Worm (Caenorhabditis elegans) whole organism, L3 larva: ENCODE measurements around the gene pot-1.

Experiments used
- R02D3.7 ChIP-seq: fragments of 150-350 bp; optimal IDR thresholded peaks from 2 replicates; lab custom pipeline; 2014; ENCODE audit warnings: missing biosample characterization, missing genetic modification characterization
- ZK546.5 ChIP-seq: sonication (generic microtip); optimal IDR thresholded peaks from 2 replicates; lab custom pipeline; 2017; ENCODE audit warnings: missing biosample characterization, missing genetic modification characterization
- aly-2 ChIP-seq: fragments of 150-350 bp; optimal IDR thresholded peaks from 2 replicates; lab custom pipeline; 2014; ENCODE audit warnings: missing biosample characterization, missing genetic modification characterization
- ama-1 ChIP-seq: fragments of 150-350 bp; optimal IDR thresholded peaks from 2 replicates; lab custom pipeline; 2018
- ceh-16 ChIP-seq: sonication (generic microtip); optimal IDR thresholded peaks from 2 replicates; lab custom pipeline; 2017; ENCODE audit warnings: missing biosample characterization, missing genetic modification characterization
- ceh-28 ChIP-seq: fragments of 150-350 bp; optimal IDR thresholded peaks from 2 replicates; lab custom pipeline; 2014; ENCODE audit warnings: missing biosample characterization, missing genetic modification reagents, missing genetic modification characterization
- ceh-82 ChIP-seq: fragments of 150-350 bp; optimal IDR thresholded peaks from 2 replicates; lab custom pipeline; 2014; ENCODE audit warnings: missing biosample characterization, missing genetic modification characterization
- ceh-9 ChIP-seq: sonication (generic microtip); optimal IDR thresholded peaks from 2 replicates; lab custom pipeline; 2018; ENCODE audit warnings: missing biosample characterization, missing genetic modification characterization
- daf-12 ChIP-seq: fragments of 150-350 bp; optimal IDR thresholded peaks from 2 replicates; lab custom pipeline; 2014; ENCODE audit warnings: missing biosample characterization, missing genetic modification reagents, missing genetic modification characterization
- egl-27 ChIP-seq: sonication (generic microtip); optimal IDR thresholded peaks from 4 replicates; lab custom pipeline; 2017; ENCODE audit warnings: missing biosample characterization, missing genetic modification reagents, missing genetic modification characterization
- egl-5 ChIP-seq: fragments of 150-350 bp; optimal IDR thresholded peaks from 2 replicates; lab custom pipeline; 2017; ENCODE audit warnings: missing biosample characterization, missing genetic modification reagents, missing genetic modification characterization, inconsistent platforms
- elt-1 ChIP-seq: fragments of 150-350 bp; optimal IDR thresholded peaks from 2 replicates; lab custom pipeline; 2014; ENCODE audit warnings: missing biosample characterization, missing genetic modification characterization
- elt-2 ChIP-seq: sonication (generic microtip); optimal IDR thresholded peaks from 2 replicates; lab custom pipeline; 2016; ENCODE audit warnings: missing genetic modification reagents, mild to moderate bottlenecking, missing genetic modification characterization, missing compliant biosample characterization
- elt-3 ChIP-seq, 3 experiments: fragments of 150-350 bp in 1 of 3; sonication (generic microtip) in 2 of 3; optimal IDR thresholded peaks; 2 replicates in 2 of 3; 4 replicates in 1 of 3; lab custom pipeline; 2014 to 2017; ENCODE audit warnings: missing biosample characterization in 3 of 3, missing genetic modification characterization in 3 of 3
- eor-1 ChIP-seq, 2 experiments: fragments of 150-350 bp; optimal IDR thresholded peaks; 2 replicates each; lab custom pipeline; 2014 to 2018; ENCODE audit warnings: missing biosample characterization in 2 of 2, missing genetic modification characterization in 2 of 2
- fkh-10 ChIP-seq: sonication (generic microtip); optimal IDR thresholded peaks from 2 replicates; lab custom pipeline; 2017; ENCODE audit warnings: missing biosample characterization, missing genetic modification reagents, missing genetic modification characterization
- hmg-11 ChIP-seq: sonication (generic microtip); optimal IDR thresholded peaks from 2 replicates; lab custom pipeline; 2016; ENCODE audit warnings: missing genetic modification characterization, missing compliant biosample characterization
- jun-1 ChIP-seq: fragments of 150-350 bp; optimal IDR thresholded peaks from 2 replicates; lab custom pipeline; 2014; ENCODE audit warnings: missing biosample characterization, missing genetic modification reagents, missing genetic modification characterization
- lin-15B ChIP-seq: fragments of 150-350 bp; optimal IDR thresholded peaks from 2 replicates; lab custom pipeline; 2014; ENCODE audit warnings: missing biosample characterization, missing genetic modification characterization
- lin-39 ChIP-seq: fragments of 150-350 bp; optimal IDR thresholded peaks from 2 replicates; lab custom pipeline; 2018; ENCODE audit warnings: missing biosample characterization, missing genetic modification reagents, missing genetic modification characterization
- lsy-12 ChIP-seq: sonication (generic microtip); optimal IDR thresholded peaks from 2 replicates; lab custom pipeline; 2016; ENCODE audit warnings: mild to moderate bottlenecking, missing genetic modification characterization, missing compliant biosample characterization
- mdl-1 ChIP-seq: fragments of 150-350 bp; optimal IDR thresholded peaks from 2 replicates; lab custom pipeline; 2014; ENCODE audit warnings: missing biosample characterization, missing genetic modification characterization
- mml-1 ChIP-seq: fragments of 150-350 bp; sonication (generic microtip); optimal IDR thresholded peaks from 3 replicates; lab custom pipeline; 2014; ENCODE audit warnings: missing biosample characterization, missing genetic modification characterization
- nfya-1 ChIP-seq: sonication (generic microtip); optimal IDR thresholded peaks from 2 replicates; lab custom pipeline; 2017; ENCODE audit warnings: missing genetic modification characterization, mild to moderate bottlenecking, missing compliant biosample characterization, antibody characterized with exemption, moderate library complexity; ENCODE audit not compliant: insufficient read depth
- nhr-11 ChIP-seq: fragments of 150-350 bp; optimal IDR thresholded peaks from 2 replicates; lab custom pipeline; 2014; ENCODE audit warnings: missing biosample characterization, missing genetic modification characterization
- nhr-12 ChIP-seq: fragments of 150-350 bp; optimal IDR thresholded peaks from 2 replicates; lab custom pipeline; 2014; ENCODE audit warnings: missing biosample characterization, missing genetic modification characterization
- nhr-23 ChIP-seq: fragments of 150-350 bp; optimal IDR thresholded peaks from 2 replicates; lab custom pipeline; 2014; ENCODE audit warnings: missing biosample characterization, missing genetic modification reagents, missing genetic modification characterization
- nhr-237 ChIP-seq: fragments of 150-350 bp; optimal IDR thresholded peaks from 2 replicates; lab custom pipeline; 2014; ENCODE audit warnings: missing biosample characterization, missing genetic modification characterization
- nhr-25 ChIP-seq: sonication (generic microtip); optimal IDR thresholded peaks from 2 replicates; lab custom pipeline; 2017; ENCODE audit warnings: missing biosample characterization, missing genetic modification characterization
- nhr-28 ChIP-seq: fragments of 150-350 bp; optimal IDR thresholded peaks from 2 replicates; lab custom pipeline; 2014; ENCODE audit warnings: missing biosample characterization, missing genetic modification characterization
- nhr-43 ChIP-seq: sonication (generic microtip); optimal IDR thresholded peaks from 2 replicates; lab custom pipeline; 2016; ENCODE audit warnings: mild to moderate bottlenecking, missing genetic modification characterization, missing compliant biosample characterization; ENCODE audit not compliant: poor library complexity, severe bottlenecking
- nhr-67 ChIP-seq: fragments of 150-350 bp; optimal IDR thresholded peaks from 2 replicates; lab custom pipeline; 2014; ENCODE audit warnings: missing biosample characterization, missing genetic modification characterization
- nhr-76 ChIP-seq: fragments of 150-350 bp; sonication (generic microtip); optimal IDR thresholded peaks from 5 replicates; lab custom pipeline; 2014; ENCODE audit warnings: missing biosample characterization, missing genetic modification characterization
- nhr-77 ChIP-seq: fragments of 150-350 bp; optimal IDR thresholded peaks from 2 replicates; lab custom pipeline; 2014; ENCODE audit warnings: missing biosample characterization, missing genetic modification characterization
- pha-4 ChIP-seq: fragments of 150-350 bp; optimal IDR thresholded peaks from 2 replicates; lab custom pipeline; 2014; ENCODE audit warnings: missing biosample characterization, missing genetic modification reagents, missing genetic modification characterization
- pqm-1 ChIP-seq: fragments of 150-350 bp; optimal IDR thresholded peaks from 2 replicates; lab custom pipeline; 2017; ENCODE audit warnings: missing biosample characterization, missing genetic modification characterization, inconsistent platforms
- sea-2 ChIP-seq: fragments of 150-350 bp; sonication (generic microtip); optimal IDR thresholded peaks from 4 replicates; lab custom pipeline; 2014; ENCODE audit warnings: missing biosample characterization, missing genetic modification reagents, missing genetic modification characterization
- skn-1 ChIP-seq: fragments of 150-350 bp; optimal IDR thresholded peaks from 2 replicates; lab custom pipeline; 2014; ENCODE audit warnings: missing biosample characterization, missing genetic modification characterization
- tbx-2 ChIP-seq: sonication (generic microtip); optimal IDR thresholded peaks from 2 replicates; lab custom pipeline; 2016; ENCODE audit warnings: mild to moderate bottlenecking, missing genetic modification characterization, missing compliant biosample characterization
- unc-39 ChIP-seq: sonication (generic microtip); optimal IDR thresholded peaks from 4 replicates; lab custom pipeline; 2017; ENCODE audit warnings: missing biosample characterization, missing genetic modification characterization
- zag-1 ChIP-seq: fragments of 150-350 bp; optimal IDR thresholded peaks from 2 replicates; lab custom pipeline; 2014; ENCODE audit warnings: missing biosample characterization, missing genetic modification characterization
- ztf-11 ChIP-seq: fragments of 150-350 bp; optimal IDR thresholded peaks from 2 replicates; lab custom pipeline; 2014; ENCODE audit warnings: missing biosample characterization, missing genetic modification characterization
- ztf-4 ChIP-seq: fragments of 150-350 bp; optimal IDR thresholded peaks from 2 replicates; lab custom pipeline; 2014; ENCODE audit warnings: missing biosample characterization, missing genetic modification characterization

pot-1 gene

DNA sequence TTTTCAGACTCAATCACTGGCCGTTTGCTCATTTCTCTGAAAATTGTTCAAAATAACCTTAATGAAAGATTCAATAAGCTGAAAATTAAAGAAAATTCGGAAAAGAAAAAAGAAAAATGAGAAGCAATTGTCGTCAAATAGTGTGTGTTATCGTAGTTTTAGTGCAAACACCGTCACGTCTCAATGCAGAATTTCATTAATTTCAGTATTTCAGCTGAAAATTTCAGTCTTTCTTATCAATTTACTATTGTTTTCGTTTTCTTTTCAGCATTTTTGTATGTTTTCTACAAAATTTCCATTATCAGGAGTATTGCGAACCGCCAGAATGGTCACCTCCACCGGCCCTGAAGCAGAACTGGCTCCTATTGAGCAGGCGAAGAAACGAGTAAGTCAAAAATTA is 10.6 kb downstream of the pot-1 start, which contains the start of the genes B0280.9 and rpia-1:
B0280.9 (minus strand) TSS at position 36 of the 400 bp plus-strand sequence.
rpia-1 (plus strand) TSS at position 269 of the 400 bp plus-strand sequence.
- TF ChIP-seq nhr-23 (tag; lab: Kevin White, UChicago), result peak; percentile 35
- no peak for TF ChIP-seq ceh-28
- TF ChIP-seq fkh-10, result no peak
- no peak for TF ChIP-seq ztf-4
- TF ChIP-seq nhr-12 (tag; lab: Kevin White, UChicago), result no peak
- TF ChIP-seq pqm-1 (tag; lab: Kevin White, UChicago), result peak; percentile 56
- no peak for TF ChIP-seq egl-5 (tag; lab: Kevin White, UChicago)
- TF ChIP-seq mml-1, result no peak
- TF ChIP-seq sea-2 (GFP tag; lab: Kevin White, UChicago), result no peak
- TF ChIP-seq unc-39 (tag; lab: Kevin White, UChicago), result no peak
- TF ChIP-seq zag-1 (tag; lab: Kevin White, UChicago), result no peak
- TF ChIP-seq eor-1 (tag; optimal IDR thresholded peaks at IDR 0.05; lab: Kevin White, UChicago), result no peak
- TF ChIP-seq nhr-76 (tag; lab: Kevin White, UChicago), result no peak
- peak; percentile 68 for TF ChIP-seq elt-2 (tag; lab: Kevin White, UChicago)
- no peak for TF ChIP-seq aly-2 (tag; lab: Kevin White, UChicago)
- TF ChIP-seq elt-1, result no peak
- TF ChIP-seq skn-1 (tag; lab: Kevin White, UChicago), result peak; percentile 12
- TF ChIP-seq lin-15B (tag; lab: Kevin White, UChicago), result peak; percentile 21
- TF ChIP-seq elt-3 (tag; optimal IDR thresholded peaks at IDR 0.05; lab: Kevin White, UChicago), result no peak
- TF ChIP-seq hmg-11, result peak; percentile 23
- peak; percentile 59 for TF ChIP-seq pha-4 (tag; lab: Kevin White, UChicago)
- no peak for TF ChIP-seq egl-27 (tag; lab: Kevin White, UChicago)
- TF ChIP-seq nhr-25 (tag; lab: Kevin White, UChicago), result no peak
- peak; percentile 18 for TF ChIP-seq nfya-1 (tag; lab: Kevin White, UChicago)

- TF ChIP-seq pha-4 (tag; lab: Kevin White, UChicago) (peak; percentile 31), nhr-23 (tag; lab: Kevin White, UChicago) (peak; percentile 68), lsy-12 (no peak), elt-2 (tag; lab: Kevin White, UChicago) (peak; percentile 26), egl-27 (tag; lab: Kevin White, UChicago) (peak; percentile 46), nhr-25 (tag; lab: Kevin White, UChicago) (peak; percentile 42), ztf-4 (no peak), lin-39 (tag; lab: Kevin White, UChicago) (no peak), ama-1 (lab: Kevin White, UChicago) (no peak), lin-15B (tag; lab: Kevin White, UChicago) (no peak), elt-3 (tag; optimal IDR thresholded peaks at IDR 0.05; lab: Kevin White, UChicago) (no peak), jun-1 (tag; lab: Kevin White, UChicago) (peak; percentile 22), nhr-43 (tag; lab: Kevin White, UChicago) (peak; percentile 28), daf-12 (tag; lab: Kevin White, UChicago) (no peak), mml-1 (no peak), pqm-1 (tag; lab: Kevin White, UChicago) (peak; percentile 63), nhr-237 (tag; lab: Kevin White, UChicago) (no peak), zag-1 (tag; lab: Kevin White, UChicago) (no peak), egl-5 (tag; lab: Kevin White, UChicago) (no peak)
- TF ChIP-seq, all 47 proteins: peak for 8
Measured at ce11 chrIII:7120477-7120876, 13.0 kb downstream of the pot-1 start.

DNA sequence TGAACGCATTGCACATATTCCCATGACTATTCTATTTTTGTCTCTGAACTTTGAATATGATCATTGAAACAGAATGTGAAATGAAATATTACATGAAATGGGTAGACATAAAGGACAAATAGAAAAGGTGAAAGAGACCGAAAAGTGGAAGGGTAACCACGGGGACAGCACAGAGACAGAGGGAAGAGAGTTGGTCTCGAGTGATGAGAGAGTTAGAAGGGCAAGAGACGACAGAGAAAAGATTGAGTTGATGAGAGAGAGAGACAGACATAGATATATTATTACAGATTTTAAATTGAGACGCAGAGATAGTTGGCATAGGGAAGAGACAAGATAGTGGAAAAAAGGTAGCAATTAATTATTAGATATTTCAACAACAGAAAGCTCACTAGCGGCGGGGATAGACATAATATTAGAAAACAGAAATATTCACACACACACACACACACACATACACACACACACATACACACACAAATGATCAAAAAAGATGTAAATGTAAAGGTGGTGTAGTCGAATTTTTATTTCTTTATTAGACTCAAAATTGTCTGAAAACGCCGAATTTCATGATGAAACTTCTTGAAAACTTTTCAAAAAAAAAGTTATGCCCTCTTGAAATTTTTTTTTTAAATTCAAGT is 16.7 kb downstream of the pot-1 start:
- peak; percentile 68 for TF ChIP-seq elt-2 (tag; lab: Kevin White, UChicago)
- TF ChIP-seq hmg-11, result peak; percentile 28
- TF ChIP-seq lin-15B (tag; lab: Kevin White, UChicago), result peak; percentile 25
- peak; percentile 76 for TF ChIP-seq jun-1 (tag; lab: Kevin White, UChicago)
- no peak for TF ChIP-seq nhr-77 (tag; lab: Kevin White, UChicago)
- TF ChIP-seq mdl-1 (tag; lab: Kevin White, UChicago), result peak; percentile 22
- TF ChIP-seq ceh-9, result no peak
- TF ChIP-seq pqm-1 (tag; lab: Kevin White, UChicago), result peak; percentile 74
- no peak for TF ChIP-seq sea-2 (GFP tag; lab: Kevin White, UChicago)
- TF ChIP-seq tbx-2 (tag; lab: Kevin White, UChicago), result no peak
- TF ChIP-seq nfya-1 (tag; lab: Kevin White, UChicago), result peak; percentile 73
- no peak for TF ChIP-seq eor-1 (tag; optimal IDR thresholded peaks at IDR 0.05; lab: Kevin White, UChicago)
- no peak for TF ChIP-seq nhr-28 (tag; lab: Kevin White, UChicago)
- no peak for TF ChIP-seq nhr-67
- TF ChIP-seq ceh-16, result no peak
- no peak for TF ChIP-seq daf-12 (tag; lab: Kevin White, UChicago)
- TF ChIP-seq pha-4 (tag; lab: Kevin White, UChicago), result peak; percentile 89
- TF ChIP-seq nhr-12 (tag; lab: Kevin White, UChicago), result no peak
- peak; percentile 3 for TF ChIP-seq lsy-12
- no peak for TF ChIP-seq egl-5 (tag; lab: Kevin White, UChicago)
- no peak for TF ChIP-seq ama-1 (lab: Kevin White, UChicago)
- no peak for TF ChIP-seq fkh-10
- TF ChIP-seq nhr-11 (tag; lab: Kevin White, UChicago), result no peak
- TF ChIP-seq aly-2 (tag; lab: Kevin White, UChicago), result no peak
- no peak for TF ChIP-seq ZK546.5 (tag; lab: Kevin White, UChicago)
- TF ChIP-seq nhr-43 (tag; lab: Kevin White, UChicago), result peak; percentile 59
- no peak for TF ChIP-seq unc-39 (tag; lab: Kevin White, UChicago)
- TF ChIP-seq lin-39 (tag; lab: Kevin White, UChicago), result no peak
- no peak for TF ChIP-seq R02D3.7 (tag; lab: Kevin White, UChicago)
- no peak for TF ChIP-seq nhr-237 (tag; lab: Kevin White, UChicago)
- TF ChIP-seq ceh-82 (tag; lab: Kevin White, UChicago), result no peak
- TF ChIP-seq elt-3 (tag; optimal IDR thresholded peaks at IDR 0.05; lab: Kevin White, UChicago), result no peak
- TF ChIP-seq ztf-11 (tag; lab: Kevin White, UChicago), result no peak
- peak; percentile 62 for TF ChIP-seq nhr-23 (tag; lab: Kevin White, UChicago)
